Fruit fly (Drosophila melanogaster): ENCODE data around the gene CRMP.

Gene CRMP

DNA sequence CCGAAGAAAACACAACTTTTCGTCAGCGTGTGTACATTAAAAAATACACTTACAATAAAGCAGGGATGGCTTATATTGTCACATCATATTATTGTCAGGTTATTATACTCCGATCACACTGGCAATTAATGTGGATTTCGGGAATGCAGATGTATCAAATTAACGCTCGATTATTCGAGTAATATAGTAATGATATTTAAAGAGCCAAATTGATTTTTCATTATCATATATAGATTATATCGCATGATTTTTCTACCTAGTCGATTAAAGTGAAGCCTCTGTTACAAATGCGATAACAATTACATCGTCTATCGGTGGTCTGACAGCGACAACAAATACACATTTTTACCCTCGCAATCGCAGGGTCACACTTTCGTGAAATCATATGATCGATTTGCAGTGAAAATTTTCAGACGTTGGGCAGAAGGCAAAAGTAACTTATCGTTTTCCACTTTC, 20.5 kb downstream of the CRMP start, which contains the start of the genes noi and Vha26 (continued):
- peak; percentile 30; the same call in 1 of the 2 replicates for TF ChIP-seq nerfin-2 (GFP tag; IDR thresholded peaks at IDR 0.05; ENCODE audit: partially characterized antibody)
- no peak for TF ChIP-seq Drgx (GFP tag; IDR thresholded peaks at IDR 0.05)
- TF ChIP-seq chif (GFP tag; optimal IDR thresholded peaks at IDR 0.05), result no peak
- no peak for TF ChIP-seq jing (GFP tag; optimal IDR thresholded peaks at IDR 0.05)
- TF ChIP-seq lab (GFP tag; optimal IDR thresholded peaks at IDR 0.05), result no peak
- TF ChIP-seq CG17802 (tag; optimal IDR thresholded peaks at IDR 0.05), result peak; percentile 94
- no peak for TF ChIP-seq CG11695 (GFP tag; IDR thresholded peaks at IDR 0.05)
- TF ChIP-seq CG7963 (GFP tag; IDR thresholded peaks at IDR 0.05; ENCODE audit: partially characterized antibody), result peak; percentile 51; the same call in 1 of the 3 replicates
- TF ChIP-seq dan (GFP tag; IDR thresholded peaks at IDR 0.05), result no peak
- no peak for TF ChIP-seq CG1233 (GFP tag; optimal IDR thresholded peaks at IDR 0.05)
- no peak for TF ChIP-seq CG3726 (GFP tag; IDR thresholded peaks at IDR 0.05)
- TF ChIP-seq repo (GFP tag; optimal IDR thresholded peaks at IDR 0.05), result no peak
- TF ChIP-seq CG12299 (tag; optimal IDR thresholded peaks at IDR 0.05), result no peak
- TF ChIP-seq Ets65A (GFP tag), result peak; percentile 93
- no peak for TF ChIP-seq ash1 (GFP tag; optimal IDR thresholded peaks at IDR 0.05)
- TF ChIP-seq Dad (GFP tag; optimal IDR thresholded peaks at IDR 0.05), result no peak
- TF ChIP-seq CG4730 (GFP tag; IDR thresholded peaks at IDR 0.05), result no peak
- peak; percentile 19 for TF ChIP-seq Deaf1 (tag; optimal IDR thresholded peaks at IDR 0.05)
- TF ChIP-seq CG2129 (GFP tag; IDR thresholded peaks at IDR 0.05; ENCODE audit: partially characterized antibody), result peak; percentile 51
- TF ChIP-seq CG6272 (GFP tag; IDR thresholded peaks at IDR 0.05), result no peak
- TF ChIP-seq GATAe (GFP tag; conservative IDR thresholded peaks at IDR 0.05), result no peak
- TF ChIP-seq CG31365 (tag; optimal IDR thresholded peaks at IDR 0.05), result no peak
- no peak for TF ChIP-seq gem (tag; optimal IDR thresholded peaks at IDR 0.05)
- TF ChIP-seq en (GFP tag; optimal IDR thresholded peaks at IDR 0.05), result no peak
- peak; percentile 6 for TF ChIP-seq maf-S (GFP tag; optimal IDR thresholded peaks at IDR 0.05)
- no peak for TF ChIP-seq mld (GFP tag; IDR thresholded peaks at IDR 0.05; ENCODE audit: partially characterized antibody)
- no peak for TF ChIP-seq Vsx1 (GFP tag; optimal IDR thresholded peaks at IDR 0.05)
- no peak for TF ChIP-seq Ravus (GFP tag; IDR thresholded peaks at IDR 0.05)
- TF ChIP-seq pita (GFP tag; optimal IDR thresholded peaks at IDR 0.05), result no peak
- peak; percentile 47 for TF ChIP-seq slbo (GFP tag; IDR thresholded peaks at IDR 0.05)
- no peak for TF ChIP-seq CG13894 (tag; optimal IDR thresholded peaks at IDR 0.05)
- TF ChIP-seq jumu (GFP tag; optimal IDR thresholded peaks at IDR 0.05), result peak; percentile 6
- no peak for TF ChIP-seq HLH3B (GFP tag; IDR thresholded peaks at IDR 0.05)
- TF ChIP-seq eyg (GFP tag; optimal IDR thresholded peaks at IDR 0.05), result no peak
- TF ChIP-seq CG14014 (GFP tag; IDR thresholded peaks at IDR 0.05), result no peak
- 0 out of 3 replicates have a peak, but pooled peaks have one; percentile 25 for TF ChIP-seq Aef1 (GFP tag; IDR thresholded peaks at IDR 0.05)
- TF ChIP-seq klu (GFP tag; IDR thresholded peaks at IDR 0.05), result no peak; the same call in 1 of the 2 replicates
- no peak for TF ChIP-seq Awh (GFP tag; IDR thresholded peaks at IDR 0.05)
- no peak for TF ChIP-seq kni (GFP tag; optimal IDR thresholded peaks at IDR 0.05)
- TF ChIP-seq CG18262 (tag; optimal IDR thresholded peaks at IDR 0.05), result peak; percentile 37
- TF ChIP-seq CG14050 (GFP tag; IDR thresholded peaks at IDR 0.05), result no peak
- no peak for TF ChIP-seq sima (GFP tag; optimal IDR thresholded peaks at IDR 0.05)
- TF ChIP-seq CG17328 (GFP tag; IDR thresholded peaks at IDR 0.05), result no peak
- peak; percentile 65 for TF ChIP-seq Scr (GFP tag; IDR thresholded peaks at IDR 0.05; ENCODE audit: partially characterized antibody)
- no peak for TF ChIP-seq ERR (GFP tag; optimal IDR thresholded peaks at IDR 0.05)
- no peak for TF ChIP-seq CG12769 (tag; optimal IDR thresholded peaks at IDR 0.05)
- peak; percentile 36; the same call in 1 of the 3 replicates for TF ChIP-seq CG14860 (GFP tag; IDR thresholded peaks at IDR 0.05; ENCODE audit: partially characterized antibody)
- TF ChIP-seq CrebB (tag; optimal IDR thresholded peaks at IDR 0.05), result no peak
- TF ChIP-seq CG10366 (GFP tag; IDR thresholded peaks at IDR 0.05), result no peak
- TF ChIP-seq cato (GFP tag; optimal IDR thresholded peaks at IDR 0.05; ENCODE audit: borderline replicate concordance), result no peak
- no peak for TF ChIP-seq esg (GFP tag; conservative IDR thresholded peaks at IDR 0.05)
